Fruit fly (Drosophila melanogaster) whole organism, embryonic: ENCODE data around the gene Ufd1.

Experiments
- Ada2b ChIP-seq: fragments of 200-800 bp; sonication (Bioruptor generic); IDR thresholded peaks from 2 replicates; pipeline ENCODE4 v1.3.6; 2022; ENCODE audit warnings: missing biosample characterization, missing genetic modification characterization
- Atf3 ChIP-seq: fragments of 200-800 bp; sonication (Bioruptor generic); optimal IDR thresholded peaks from 3 replicates; lab custom pipeline; 2016; ENCODE audit warnings: missing biosample characterization, missing genetic modification characterization
- B-H2 ChIP-seq: fragments of 200-800 bp; sonication (Bioruptor generic); optimal IDR thresholded peaks from 2 replicates; lab custom pipeline; 2018; ENCODE audit warnings: missing biosample characterization, mild to moderate bottlenecking, missing genetic modification characterization
- CG10274 ChIP-seq: fragments of 200-800 bp; sonication (Bioruptor generic); optimal IDR thresholded peaks from 3 replicates; lab custom pipeline; 2017; ENCODE audit warnings: missing biosample characterization, mild to moderate bottlenecking, missing genetic modification characterization
- CG11093 ChIP-seq: fragments of 200-800 bp; sonication (Bioruptor generic); IDR thresholded peaks from 3 replicates; pipeline ENCODE4 v1.3.6; 2022; ENCODE audit warnings: missing biosample characterization, missing genetic modification characterization
- CG11560 ChIP-seq: fragments of 200-800 bp; sonication (Bioruptor generic); IDR thresholded peaks from 3 replicates; pipeline ENCODE4 v1.3.6; 2022; ENCODE audit warnings: missing biosample characterization, missing genetic modification characterization
- CG13123 ChIP-seq: fragments of 200-800 bp; sonication (Bioruptor generic); optimal IDR thresholded peaks from 2 replicates; lab custom pipeline; 2016; ENCODE audit warnings: missing biosample characterization, missing genetic modification characterization
- CG13296 ChIP-seq: fragments of 200-800 bp; sonication (Bioruptor generic); optimal IDR thresholded peaks from 3 replicates; lab custom pipeline; 2018; ENCODE audit warnings: missing biosample characterization, mild to moderate bottlenecking, missing genetic modification characterization
- CG13894 ChIP-seq: fragments of 200-800 bp; sonication (Bioruptor generic); optimal IDR thresholded peaks from 3 replicates; lab custom pipeline; 2018; ENCODE audit warnings: missing biosample characterization, mild to moderate bottlenecking, missing genetic modification characterization, moderate library complexity
- CG15073 ChIP-seq: fragments of 200-800 bp; sonication (Bioruptor generic); optimal IDR thresholded peaks from 2 replicates; lab custom pipeline; 2016; ENCODE audit warnings: missing biosample characterization, missing genetic modification characterization
- CG1603 ChIP-seq: fragments of 200-800 bp; sonication (Bioruptor generic); optimal IDR thresholded peaks from 2 replicates; lab custom pipeline; 2019; ENCODE audit warnings: missing biosample characterization, mild to moderate bottlenecking, missing genetic modification characterization, moderate library complexity
- CG17359 ChIP-seq: fragments of 200-800 bp; sonication (Bioruptor generic); optimal IDR thresholded peaks from 3 replicates; lab custom pipeline; 2018; ENCODE audit warnings: missing biosample characterization, mild to moderate bottlenecking, missing genetic modification characterization, moderate library complexity
- CG17568 ChIP-seq: fragments of 200-800 bp; sonication (Bioruptor generic); optimal IDR thresholded peaks from 2 replicates; lab custom pipeline; 2018; ENCODE audit warnings: missing biosample characterization, mild to moderate bottlenecking, missing genetic modification characterization, moderate library complexity
- CG17802 ChIP-seq: fragments of 200-800 bp; sonication (Bioruptor generic); optimal IDR thresholded peaks from 2 replicates; lab custom pipeline; 2018; ENCODE audit warnings: missing biosample characterization, mild to moderate bottlenecking, missing genetic modification characterization, moderate library complexity
- CG18599 ChIP-seq: fragments of 200-800 bp; sonication (Bioruptor generic); optimal IDR thresholded peaks from 3 replicates; lab custom pipeline; 2017; ENCODE audit warnings: missing biosample characterization, missing genetic modification characterization, mild to moderate bottlenecking, moderate library complexity, missing genetic modification reagents
- CG2129 ChIP-seq: fragments of 200-800 bp; sonication (Bioruptor generic); IDR thresholded peaks from 2 replicates; pipeline ENCODE4 v1.3.6; 2022; ENCODE audit warnings: missing biosample characterization, missing genetic modification characterization; ENCODE audit not compliant: partially characterized antibody
- CG2889 ChIP-seq: fragments of 200-800 bp; sonication (Bioruptor generic); IDR thresholded peaks from 3 replicates; pipeline ENCODE4 v1.3.6; 2022; ENCODE audit warnings: missing biosample characterization, missing genetic modification characterization
- CG34422 ChIP-seq: fragments of 200-800 bp; sonication (Bioruptor generic); IDR thresholded peaks from 3 replicates; pipeline ENCODE4 v1.3.6; 2022; ENCODE audit warnings: missing biosample characterization, missing genetic modification characterization
- CG43689 ChIP-seq: fragments of 200-800 bp; sonication (Bioruptor generic); IDR thresholded peaks from 2 replicates; pipeline ENCODE4 v1.3.6; 2022; ENCODE audit warnings: missing biosample characterization, missing genetic modification characterization
- CG6854 ChIP-seq: fragments of 200-800 bp; sonication (Bioruptor generic); optimal IDR thresholded peaks from 3 replicates; lab custom pipeline; 2017; ENCODE audit warnings: missing biosample characterization, mild to moderate bottlenecking, missing genetic modification characterization
- CG7372 ChIP-seq: fragments of 200-800 bp; sonication (Bioruptor generic); IDR thresholded peaks from 2 replicates; pipeline ENCODE4 v1.3.6; 2022; ENCODE audit warnings: missing biosample characterization, missing genetic modification characterization
- CG7556 ChIP-seq: fragments of 200-800 bp; sonication (Bioruptor generic); optimal IDR thresholded peaks from 2 replicates; lab custom pipeline; 2017; ENCODE audit warnings: missing biosample characterization, mild to moderate bottlenecking, missing genetic modification characterization
- CG7786 ChIP-seq: fragments of 200-800 bp; sonication (Bioruptor generic); optimal IDR thresholded peaks from 2 replicates; lab custom pipeline; 2016; ENCODE audit warnings: missing biosample characterization, missing genetic modification characterization
- CG9215 ChIP-seq: fragments of 200-800 bp; sonication (Bioruptor generic); IDR thresholded peaks from 2 replicates; pipeline ENCODE4 v1.3.6; 2022; ENCODE audit warnings: missing biosample characterization, missing genetic modification characterization
- Gug ChIP-seq: fragments of 200-800 bp; sonication (Bioruptor generic); IDR thresholded peaks from 4 replicates; pipeline ENCODE4 v1.3.6; 2022; ENCODE audit warnings: missing biosample characterization, missing genetic modification characterization
- Hr51 ChIP-seq, 2 experiments: fragments of 200-800 bp; sonication (Bioruptor generic); optimal IDR thresholded peaks; 2 replicates in 1 of 2; 3 replicates in 1 of 2; lab custom pipeline; 2016 to 2018; ENCODE audit warnings: missing biosample characterization in 2 of 2, missing genetic modification characterization in 2 of 2, mild to moderate bottlenecking in 1 of 2, moderate library complexity in 1 of 2
- Kr ChIP-seq: fragments of 200-800 bp; sonication (Bioruptor generic); optimal IDR thresholded peaks from 2 replicates; lab custom pipeline; 2017; ENCODE audit warnings: missing biosample characterization, mild to moderate bottlenecking, missing genetic modification characterization
- Max ChIP-seq: fragments of 200-800 bp; sonication (Bioruptor generic); optimal IDR thresholded peaks from 2 replicates; lab custom pipeline; 2016; ENCODE audit warnings: missing biosample characterization, mild to moderate bottlenecking, missing genetic modification characterization
- Meics ChIP-seq: fragments of 200-800 bp; sonication (Bioruptor generic); optimal IDR thresholded peaks from 2 replicates; lab custom pipeline; 2017; ENCODE audit warnings: missing biosample characterization, mild to moderate bottlenecking, missing genetic modification characterization
- Oli ChIP-seq: fragments of 200-800 bp; sonication (Bioruptor generic); optimal IDR thresholded peaks from 2 replicates; lab custom pipeline; 2018; ENCODE audit warnings: missing biosample characterization, mild to moderate bottlenecking, missing genetic modification characterization, moderate library complexity
- Poxn ChIP-seq: fragments of 200-800 bp; sonication (Bioruptor generic); IDR thresholded peaks from 2 replicates; pipeline ENCODE4 v1.3.6; 2022; ENCODE audit warnings: missing biosample characterization, missing genetic modification characterization
- Tbp ChIP-seq: fragments of >200 bp; optimal IDR thresholded peaks from 2 replicates; lab custom pipeline; 2018; ENCODE audit warnings: missing biosample characterization, missing genetic modification characterization
- Xbp1 ChIP-seq: fragments of 200-800 bp; sonication (Bioruptor generic); optimal IDR thresholded peaks from 3 replicates; lab custom pipeline; 2016; ENCODE audit warnings: missing biosample characterization, mild to moderate bottlenecking, missing genetic modification characterization
- ab ChIP-seq: fragments of 200-800 bp; sonication (Bioruptor generic); optimal IDR thresholded peaks from 2 replicates; lab custom pipeline; 2016; ENCODE audit warnings: missing biosample characterization, missing genetic modification characterization
- ac ChIP-seq: fragments of 200-800 bp; sonication (Bioruptor generic); optimal IDR thresholded peaks from 3 replicates; lab custom pipeline; 2017; ENCODE audit warnings: missing biosample characterization, mild to moderate bottlenecking, missing genetic modification characterization
- aop ChIP-seq: fragments of 200-800 bp; sonication (Bioruptor generic); IDR thresholded peaks from 2 replicates; pipeline ENCODE4 v1.3.6; 2022; ENCODE audit warnings: missing biosample characterization, missing genetic modification characterization
- bcd ChIP-seq: fragments of 200-800 bp; sonication (Bioruptor generic); optimal IDR thresholded peaks from 2 replicates; lab custom pipeline; 2017; ENCODE audit warnings: missing biosample characterization, mild to moderate bottlenecking, missing genetic modification characterization
- btn ChIP-seq: fragments of 200-800 bp; sonication (Bioruptor generic); optimal IDR thresholded peaks from 2 replicates; lab custom pipeline; 2016; ENCODE audit warnings: missing biosample characterization, missing genetic modification characterization
- dysf ChIP-seq: fragments of 200-800 bp; sonication (Bioruptor generic); IDR thresholded peaks from 3 replicates; pipeline ENCODE4 v1.3.6; 2022; ENCODE audit warnings: missing biosample characterization, missing genetic modification characterization
- esg ChIP-seq: fragments of 200-800 bp; sonication (Bioruptor generic); conservative IDR thresholded peaks from 2 replicates; pipeline ENCODE4 v1.3.6; 2022; ENCODE audit warnings: missing biosample characterization, missing genetic modification characterization
- lmd ChIP-seq: fragments of 200-800 bp; sonication (Bioruptor generic); IDR thresholded peaks from 2 replicates; pipeline ENCODE4 v1.3.6; 2022; ENCODE audit warnings: missing biosample characterization, missing genetic modification characterization
- odd ChIP-seq: fragments of 200-800 bp; sonication (Bioruptor generic); optimal IDR thresholded peaks from 2 replicates; lab custom pipeline; 2017; ENCODE audit warnings: missing biosample characterization, mild to moderate bottlenecking, missing genetic modification characterization
- org-1 ChIP-seq: fragments of 200-800 bp; sonication (Bioruptor generic); optimal IDR thresholded peaks from 2 replicates; lab custom pipeline; 2017; ENCODE audit warnings: missing biosample characterization, missing genetic modification characterization
- pzg ChIP-seq: fragments of 200-800 bp; sonication (Bioruptor generic); optimal IDR thresholded peaks from 3 replicates; lab custom pipeline; 2018; ENCODE audit warnings: missing biosample characterization, mild to moderate bottlenecking, missing genetic modification characterization, moderate library complexity
- schlank ChIP-seq: fragments of 200-800 bp; sonication (Bioruptor generic); optimal IDR thresholded peaks from 2 replicates; lab custom pipeline; 2018; ENCODE audit warnings: missing biosample characterization, mild to moderate bottlenecking, missing genetic modification characterization
- slou ChIP-seq: fragments of 200-800 bp; sonication (Bioruptor generic); optimal IDR thresholded peaks from 3 replicates; lab custom pipeline; 2016; ENCODE audit warnings: missing biosample characterization, missing genetic modification characterization
- sna ChIP-seq: fragments of 200-800 bp; sonication (Bioruptor generic); IDR thresholded peaks from 2 replicates; pipeline ENCODE4 v1.3.6; 2022; ENCODE audit warnings: missing biosample characterization, missing genetic modification characterization; ENCODE audit not compliant: partially characterized antibody
- tll ChIP-seq, 2 experiments: fragments of 200-800 bp in 1 of 2; fragments of >200 bp in 1 of 2; sonication (Bioruptor generic) in 1 of 2; optimal IDR thresholded peaks; 2 replicates each; lab custom pipeline; 2017 to 2019; ENCODE audit warnings: missing biosample characterization in 2 of 2, missing genetic modification characterization in 2 of 2, mild to moderate bottlenecking in 1 of 2, moderate library complexity in 1 of 2
- z ChIP-seq: fragments of 200-800 bp; sonication (Bioruptor generic); IDR thresholded peaks from 3 replicates; pipeline ENCODE4 v1.3.6; 2022; ENCODE audit warnings: missing biosample characterization, missing genetic modification characterization

Gene Ufd1

DNA sequence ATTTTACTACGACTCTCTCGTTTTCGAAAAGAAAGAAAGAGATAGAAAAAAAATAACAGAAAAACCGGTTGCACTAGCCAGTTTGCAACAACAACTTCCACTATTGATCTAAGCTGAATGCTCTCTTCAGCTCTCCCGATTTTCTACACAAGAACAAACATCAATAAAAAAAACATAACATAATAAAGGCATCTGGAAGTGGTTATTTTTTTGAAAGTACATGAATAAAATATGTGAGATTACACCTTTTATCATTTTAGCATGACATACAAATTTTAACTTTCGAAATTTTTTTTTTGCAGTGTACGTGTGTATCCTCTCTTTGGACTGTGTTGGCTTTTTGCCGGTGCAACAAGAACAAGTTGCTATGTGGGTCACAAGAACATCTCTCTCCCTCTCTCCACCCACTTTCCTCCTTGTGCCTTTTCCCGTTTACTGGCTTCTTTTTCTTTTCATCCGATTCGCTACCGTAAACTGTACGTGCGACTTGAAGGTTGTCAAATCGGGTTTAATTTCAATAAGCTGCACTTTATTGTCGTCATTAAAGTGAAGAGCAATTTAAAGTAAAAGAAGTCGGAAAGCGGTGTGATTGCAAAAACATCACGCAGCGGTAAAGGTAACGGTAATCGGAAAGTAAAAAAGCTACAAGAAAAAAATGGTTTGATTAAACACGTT lies 38.3 kb downstream of the Ufd1 start (continued):
- TF ChIP-seq Xbp1 (GFP tag; lab: Kevin White, UChicago) (peak; percentile 97), Meics (GFP tag; lab: Kevin White, UChicago) (peak; percentile 89), Ada2b (peak; percentile 97), Atf3 (GFP tag; lab: Kevin White, UChicago) (peak; percentile 97), ab (GFP tag; lab: Kevin White, UChicago) (peak; percentile 86), esg (GFP tag; lab: Robert Waterston, UW) (peak; percentile 93), Hr51 (GFP tag; optimal IDR thresholded peaks at IDR 0.05; lab: Kevin White, UChicago) (peak; percentile 93 to 97), CG9215 (GFP tag; lab: Robert Waterston, UW) (peak; percentile 78), Poxn (GFP tag; lab: Robert Waterston, UW) (peak; percentile 53; the same call in 1 of the 2 replicates), CG1603 (tag; lab: Kevin White, UChicago) (peak; percentile 95), pzg (no peak), B-H2 (GFP tag; lab: Kevin White, UChicago) (no peak), CG7372 (peak; percentile 91), ac (GFP tag; lab: Kevin White, UChicago) (peak; percentile 90), Oli (peak; percentile 98), sna (no peak), dysf (GFP tag; lab: Robert Waterston, UW) (peak; percentile 97), z (GFP tag; lab: Robert Waterston, UW) (peak; percentile 68; the same call in 1 of the 3 replicates), CG13894 (tag; lab: Kevin White, UChicago) (no peak), schlank (tag; lab: Kevin White, UChicago) (peak; percentile 70), bcd (GFP tag; lab: Kevin White, UChicago) (peak; percentile 95), aop (peak; percentile 92), odd (GFP tag; lab: Kevin White, UChicago) (peak; percentile 95), lmd (GFP tag; lab: Robert Waterston, UW) (peak; percentile 95), CG15073 (GFP tag; lab: Kevin White, UChicago) (peak; percentile 78), CG11093 (peak; percentile 94), CG2889 (GFP tag; lab: Robert Waterston, UW) (peak; percentile 88), CG2129 (GFP tag; lab: Robert Waterston, UW) (no peak), CG6854 (GFP tag; lab: Kevin White, UChicago) (peak; percentile 84), Gug (GFP tag; lab: Robert Waterston, UW) (peak; percentile 87), CG13296 (GFP tag; lab: Kevin White, UChicago) (peak; percentile 94), Tbp (no peak), CG11560 (tag; lab: Robert Waterston, UW) (peak; percentile 74), CG7786 (peak; percentile 94), tll (GFP tag; optimal IDR thresholded peaks at IDR 0.05; lab: Kevin White, UChicago) (peak in 1 of 2 experiments; percentile 89), slou (GFP tag; lab: Kevin White, UChicago) (peak; percentile 87), CG34422 (GFP tag; lab: Robert Waterston, UW) (peak; percentile 97), CG13123 (GFP tag; lab: Kevin White, UChicago) (peak; percentile 92), Kr (peak; percentile 82), CG17568 (peak; percentile 95), org-1 (GFP tag; lab: Kevin White, UChicago) (peak; percentile 93), CG17359 (tag; lab: Kevin White, UChicago) (peak; percentile 97), CG10274 (GFP tag; lab: Kevin White, UChicago) (peak; percentile 73), btn (peak; percentile 96), CG18599 (GFP tag; lab: Kevin White, UChicago) (peak; percentile 92), Max (GFP tag; lab: Kevin White, UChicago) (peak; percentile 96), CG43689 (GFP tag; lab: Robert Waterston, UW) (peak; percentile 89), CG17802 (tag; lab: Kevin White, UChicago) (peak; percentile 75), CG7556 (peak; percentile 96)
